Fruit fly (Drosophila melanogaster) whole organism, embryonic: ENCODE measurements around the gene akirin.
A peak's percentile ranks its signal among the peaks of the same experiment; 100 is the strongest.

Experiments
- Atf6 ChIP-seq: fragments of 200-800 bp; sonication (Bioruptor generic); IDR thresholded peaks from 2 replicates; pipeline ENCODE4 v1.3.6; 2022; ENCODE audit warnings: missing biosample characterization, missing genetic modification characterization
- BtbVII ChIP-seq: fragments of 200-800 bp; sonication (Bioruptor generic); optimal IDR thresholded peaks from 3 replicates; lab custom pipeline; 2017; ENCODE audit warnings: missing biosample characterization, mild to moderate bottlenecking, missing genetic modification characterization
- CG10274 ChIP-seq: fragments of 200-800 bp; sonication (Bioruptor generic); optimal IDR thresholded peaks from 3 replicates; lab custom pipeline; 2017; ENCODE audit warnings: missing biosample characterization, mild to moderate bottlenecking, missing genetic modification characterization
- CG10979 ChIP-seq: fragments of 200-800 bp; sonication (Bioruptor generic); optimal IDR thresholded peaks from 2 replicates; lab custom pipeline; 2018; ENCODE audit warnings: missing biosample characterization, mild to moderate bottlenecking, missing genetic modification characterization, moderate library complexity
- CG1233 ChIP-seq: fragments of 200-800 bp; sonication (Bioruptor generic); optimal IDR thresholded peaks from 4 replicates; lab custom pipeline; 2018; ENCODE audit warnings: missing biosample characterization, mild to moderate bottlenecking, missing genetic modification characterization
- CG12769 ChIP-seq: fragments of 200-800 bp; sonication (Bioruptor generic); optimal IDR thresholded peaks from 2 replicates; lab custom pipeline; 2019; ENCODE audit warnings: missing biosample characterization, mild to moderate bottlenecking, missing genetic modification characterization, moderate library complexity
- CG13624 ChIP-seq: fragments of 200-800 bp; sonication (Bioruptor generic); optimal IDR thresholded peaks from 2 replicates; lab custom pipeline; 2016; ENCODE audit warnings: missing biosample characterization, missing genetic modification characterization
- CG15696 ChIP-seq: fragments of 200-800 bp; sonication (Bioruptor generic); optimal IDR thresholded peaks from 2 replicates; lab custom pipeline; 2019; ENCODE audit warnings: missing biosample characterization, mild to moderate bottlenecking, missing genetic modification characterization, moderate library complexity
- CG18476 ChIP-seq: fragments of 200-800 bp; sonication (Bioruptor generic); optimal IDR thresholded peaks from 2 replicates; lab custom pipeline; 2016; ENCODE audit warnings: missing biosample characterization, mild to moderate bottlenecking, missing genetic modification characterization
- CG18619 ChIP-seq: fragments of 200-800 bp; sonication (Bioruptor generic); optimal IDR thresholded peaks from 3 replicates; lab custom pipeline; 2017; ENCODE audit warnings: missing biosample characterization, mild to moderate bottlenecking, missing genetic modification characterization
- CG2129 ChIP-seq: fragments of 200-800 bp; sonication (Bioruptor generic); IDR thresholded peaks from 2 replicates; pipeline ENCODE4 v1.3.6; 2022; ENCODE audit warnings: missing biosample characterization, missing genetic modification characterization; ENCODE audit not compliant: partially characterized antibody
- CG2199 ChIP-seq: fragments of 200-800 bp; sonication (Bioruptor generic); IDR thresholded peaks from 3 replicates; pipeline ENCODE4 v1.3.6; 2022; ENCODE audit warnings: missing biosample characterization, missing genetic modification characterization
- CG2712 ChIP-seq: fragments of 200-800 bp; optimal IDR thresholded peaks from 3 replicates; lab custom pipeline; 2019; ENCODE audit warnings: missing biosample characterization, mild to moderate bottlenecking, missing genetic modification characterization, moderate library complexity
- CG3065 ChIP-seq: fragments of 200-800 bp; sonication (Bioruptor generic); optimal IDR thresholded peaks from 2 replicates; lab custom pipeline; 2016; ENCODE audit warnings: missing biosample characterization, missing genetic modification characterization
- CG3995 ChIP-seq: fragments of 200-800 bp; sonication (Bioruptor generic); optimal IDR thresholded peaks from 3 replicates; lab custom pipeline; 2016; ENCODE audit warnings: missing biosample characterization, missing genetic modification characterization
- CG4282 ChIP-seq: fragments of 200-800 bp; sonication (Bioruptor generic); optimal IDR thresholded peaks from 2 replicates; lab custom pipeline; 2016; ENCODE audit warnings: missing biosample characterization, missing genetic modification characterization
- CG6272 ChIP-seq: fragments of 200-800 bp; sonication (Bioruptor generic); IDR thresholded peaks from 2 replicates; pipeline ENCODE4 v1.3.6; 2022; ENCODE audit warnings: missing biosample characterization, missing genetic modification characterization
- CG7928 ChIP-seq: fragments of 200-800 bp; sonication (Bioruptor generic); optimal IDR thresholded peaks from 2 replicates; lab custom pipeline; 2017; ENCODE audit warnings: missing biosample characterization, mild to moderate bottlenecking, missing genetic modification characterization
- CG8359 ChIP-seq: fragments of 200-800 bp; sonication (Bioruptor generic); optimal IDR thresholded peaks from 2 replicates; lab custom pipeline; 2017; ENCODE audit warnings: missing biosample characterization, mild to moderate bottlenecking, missing genetic modification characterization, borderline replicate concordance
- CG8944 ChIP-seq: fragments of 200-800 bp; sonication (Bioruptor generic); optimal IDR thresholded peaks from 3 replicates; lab custom pipeline; 2016; ENCODE audit warnings: missing biosample characterization, missing genetic modification characterization
- CG9215 ChIP-seq: fragments of 200-800 bp; sonication (Bioruptor generic); IDR thresholded peaks from 2 replicates; pipeline ENCODE4 v1.3.6; 2022; ENCODE audit warnings: missing biosample characterization, missing genetic modification characterization
- Dfd ChIP-seq, 2 experiments: fragments of >200 bp; optimal IDR thresholded peaks; 2 replicates each; lab custom pipeline; 2017; ENCODE audit warnings: missing biosample characterization in 2 of 2, missing genetic modification characterization in 2 of 2
- HHEX ChIP-seq: fragments of 200-800 bp; sonication (Bioruptor generic); optimal IDR thresholded peaks from 3 replicates; lab custom pipeline; 2017; ENCODE audit warnings: missing biosample characterization, mild to moderate bottlenecking, missing genetic modification characterization, missing genetic modification reagents
- HLH54F ChIP-seq: fragments of 200-800 bp; sonication (Bioruptor generic); optimal IDR thresholded peaks from 3 replicates; lab custom pipeline; 2016; ENCODE audit warnings: missing biosample characterization, missing genetic modification characterization
- Lpt ChIP-seq: fragments of >200 bp; optimal IDR thresholded peaks from 2 replicates; lab custom pipeline; 2018; ENCODE audit warnings: missing biosample characterization, missing genetic modification characterization
- MBD-R2 ChIP-seq: fragments of 200-800 bp; sonication (Bioruptor generic); IDR thresholded peaks from 2 replicates; pipeline ENCODE4 v1.3.6; 2022; ENCODE audit warnings: missing biosample characterization, missing genetic modification characterization
- Neu2 ChIP-seq: fragments of 200-800 bp; sonication (Bioruptor generic); optimal IDR thresholded peaks from 3 replicates; lab custom pipeline; 2016; ENCODE audit warnings: missing biosample characterization, missing genetic modification characterization, borderline replicate concordance
- Sry-δ ChIP-seq: fragments of 200-800 bp; sonication (Bioruptor generic); optimal IDR thresholded peaks from 2 replicates; lab custom pipeline; 2016; ENCODE audit warnings: missing biosample characterization, missing genetic modification characterization
- Xbp1 ChIP-seq: fragments of 200-800 bp; sonication (Bioruptor generic); optimal IDR thresholded peaks from 3 replicates; lab custom pipeline; 2016; ENCODE audit warnings: missing biosample characterization, mild to moderate bottlenecking, missing genetic modification characterization
- YL-1 ChIP-seq: fragments of 200-800 bp; sonication (Bioruptor generic); optimal IDR thresholded peaks from 3 replicates; lab custom pipeline; 2017; ENCODE audit warnings: missing biosample characterization, mild to moderate bottlenecking, missing genetic modification characterization
- amos ChIP-seq: fragments of 200-800 bp; sonication (Bioruptor generic); IDR thresholded peaks from 2 replicates; pipeline ENCODE4 v1.3.6; 2022; ENCODE audit warnings: missing biosample characterization, missing genetic modification characterization; ENCODE audit not compliant: partially characterized antibody
- chn ChIP-seq: fragments of 200-800 bp; sonication (Bioruptor generic); optimal IDR thresholded peaks from 2 replicates; lab custom pipeline; 2016; ENCODE audit warnings: missing biosample characterization, missing genetic modification characterization
- dati ChIP-seq: fragments of 200-800 bp; sonication (Bioruptor generic); IDR thresholded peaks from 2 replicates; pipeline ENCODE4 v1.3.6; 2022; ENCODE audit warnings: missing biosample characterization, missing genetic modification characterization
- fd96Cb ChIP-seq: fragments of 200-800 bp; sonication (Bioruptor generic); optimal IDR thresholded peaks from 2 replicates; lab custom pipeline; 2018; ENCODE audit warnings: missing biosample characterization, mild to moderate bottlenecking, missing genetic modification characterization, moderate library complexity
- gem ChIP-seq: fragments of 200-800 bp; sonication (Bioruptor generic); optimal IDR thresholded peaks from 2 replicates; lab custom pipeline; 2019; ENCODE audit warnings: missing biosample characterization, mild to moderate bottlenecking, missing genetic modification characterization, moderate library complexity
- grau ChIP-seq: fragments of 200-800 bp; optimal IDR thresholded peaks from 3 replicates; lab custom pipeline; 2019; ENCODE audit warnings: missing biosample characterization, mild to moderate bottlenecking, missing genetic modification characterization, moderate library complexity
- hbn ChIP-seq: fragments of 200-800 bp; sonication (Bioruptor generic); IDR thresholded peaks from 2 replicates; pipeline ENCODE4 v1.3.6; 2022; ENCODE audit warnings: missing biosample characterization, missing genetic modification characterization; ENCODE audit not compliant: partially characterized antibody
- kah ChIP-seq: fragments of 200-800 bp; sonication (Bioruptor generic); optimal IDR thresholded peaks from 2 replicates; lab custom pipeline; 2018; ENCODE audit warnings: missing biosample characterization, mild to moderate bottlenecking, missing genetic modification characterization
- kni ChIP-seq: fragments of 200-800 bp; sonication (Bioruptor generic); optimal IDR thresholded peaks from 3 replicates; lab custom pipeline; 2017; ENCODE audit warnings: mild to moderate bottlenecking, missing biosample characterization, missing genetic modification reagents, missing genetic modification characterization
- lab ChIP-seq: fragments of 200-800 bp; sonication (Bioruptor generic); optimal IDR thresholded peaks from 3 replicates; lab custom pipeline; 2017; ENCODE audit warnings: missing biosample characterization, missing genetic modification characterization, mild to moderate bottlenecking, moderate library complexity, missing genetic modification reagents
- lilli ChIP-seq: fragments of 200-800 bp; sonication (Bioruptor generic); optimal IDR thresholded peaks from 3 replicates; lab custom pipeline; 2016; ENCODE audit warnings: missing biosample characterization, missing genetic modification characterization
- nau ChIP-seq: fragments of 200-800 bp; sonication (Bioruptor generic); optimal IDR thresholded peaks from 3 replicates; lab custom pipeline; 2017; ENCODE audit warnings: missing biosample characterization, mild to moderate bottlenecking, missing genetic modification characterization, missing genetic modification reagents
- otp ChIP-seq: fragments of 200-800 bp; sonication (Bioruptor generic); IDR thresholded peaks from 3 replicates; pipeline ENCODE4, ENCODE4 v1.3.6; 2022; ENCODE audit warnings: missing biosample characterization, missing genetic modification characterization
- phol ChIP-seq: fragments of 200-800 bp; sonication (Bioruptor generic); optimal IDR thresholded peaks from 3 replicates; lab custom pipeline; 2018; ENCODE audit warnings: missing biosample characterization, mild to moderate bottlenecking, missing genetic modification characterization, moderate library complexity
- tna ChIP-seq: fragments of 200-800 bp; sonication (Bioruptor generic); IDR thresholded peaks from 2 replicates; pipeline ENCODE4 v1.3.6; 2022; ENCODE audit warnings: missing biosample characterization, missing genetic modification characterization; ENCODE audit not compliant: partially characterized antibody
- unc-4 ChIP-seq: fragments of 200-800 bp; sonication (Bioruptor generic); IDR thresholded peaks from 2 replicates; pipeline ENCODE4 v1.3.6; 2022; ENCODE audit warnings: missing biosample characterization, missing genetic modification characterization; ENCODE audit not compliant: partially characterized antibody
- vvl ChIP-seq: fragments of 200-800 bp; sonication (Bioruptor generic); IDR thresholded peaks from 2 replicates; pipeline ENCODE4 v1.3.6; 2022; ENCODE audit warnings: missing biosample characterization, missing genetic modification characterization
- zen ChIP-seq: fragments of 200-800 bp; sonication (Bioruptor generic); optimal IDR thresholded peaks from 3 replicates; lab custom pipeline; 2018; ENCODE audit warnings: missing biosample characterization, mild to moderate bottlenecking, missing genetic modification characterization, moderate library complexity
- zf30C ChIP-seq: fragments of 200-800 bp; sonication (Bioruptor generic); optimal IDR thresholded peaks from 3 replicates; lab custom pipeline; 2018; ENCODE audit warnings: missing biosample characterization, mild to moderate bottlenecking, missing genetic modification characterization

The akirin gene

dm6 chr3L:7356386-7357117 is 13.1 kb upstream of the akirin start, which contains the start of gene CTCF (continued):
- TF ChIP-seq lilli (peak; percentile 46), kah (no peak), CG12769 (tag; lab: Kevin White, UChicago) (no peak), dati (GFP tag; lab: Robert Waterston, UW) (no peak), Xbp1 (peak; percentile 57), MBD-R2 (peak; percentile 80), HLH54F (GFP tag; lab: Kevin White, UChicago) (peak; percentile 20), CG15696 (peak; percentile 38), CG2129 (GFP tag; lab: Robert Waterston, UW) (peak; percentile 63), CG8944 (GFP tag; lab: Kevin White, UChicago) (peak; percentile 41), hbn (GFP tag; lab: Robert Waterston, UW) (peak; percentile 61), Sry-δ (GFP tag; lab: Kevin White, UChicago) (peak; percentile 90), zen (peak; percentile 18), YL-1 (GFP tag; lab: Kevin White, UChicago) (peak; percentile 87), otp (GFP tag; lab: Robert Waterston, UW) (no peak), unc-4 (peak; percentile 88), zf30C (no peak), CG18476 (GFP tag; lab: Kevin White, UChicago) (no peak), CG10979 (tag; lab: Kevin White, UChicago) (peak; percentile 40), CG1233 (GFP tag; lab: Kevin White, UChicago) (peak; percentile 38), amos (GFP tag; lab: Robert Waterston, UW) (peak; percentile 78), Lpt (GFP tag; lab: Kevin White, UChicago) (no peak), CG3995 (GFP tag; lab: Kevin White, UChicago) (no peak), vvl (GFP tag; lab: Robert Waterston, UW) (peak; percentile 24; the same call in 1 of the 2 replicates), CG4282 (GFP tag; lab: Kevin White, UChicago) (no peak), chn (GFP tag; lab: Kevin White, UChicago) (peak; percentile 18), CG9215 (no peak), CG2712 (tag; lab: Kevin White, UChicago) (peak; percentile 64), CG6272 (GFP tag; lab: Robert Waterston, UW) (no peak), tna (GFP tag; lab: Robert Waterston, UW) (peak; percentile 61; the same call in 1 of the 2 replicates), fd96Cb (tag; lab: Kevin White, UChicago) (peak; percentile 25), CG7928 (GFP tag; lab: Kevin White, UChicago) (no peak), HHEX (GFP tag; lab: Kevin White, UChicago) (no peak), gem (tag; lab: Kevin White, UChicago) (no peak), grau (tag; lab: Kevin White, UChicago) (peak; percentile 52), CG8359 (GFP tag; lab: Kevin White, UChicago) (no peak), CG3065 (GFP tag; lab: Kevin White, UChicago) (no peak), lab (GFP tag; lab: Kevin White, UChicago) (peak; percentile 9), Dfd (GFP tag; optimal IDR thresholded peaks at IDR 0.05; lab: Kevin White, UChicago) (no peak), CG2199 (no peak), nau (GFP tag; lab: Kevin White, UChicago) (no peak), CG13624 (GFP tag; lab: Kevin White, UChicago) (peak; percentile 45), CG18619 (GFP tag; lab: Kevin White, UChicago) (peak; percentile 7), CG10274 (GFP tag; lab: Kevin White, UChicago) (no peak), phol (tag; lab: Kevin White, UChicago) (peak; percentile 100), Atf6 (GFP tag; lab: Robert Waterston, UW) (no peak), Neu2 (GFP tag; lab: Kevin White, UChicago) (no peak), BtbVII (GFP tag; lab: Kevin White, UChicago) (peak; percentile 32), kni (peak; percentile 31)
